Fruit fly (Drosophila melanogaster): ENCODE measurements around the gene CG4666.

DNA sequence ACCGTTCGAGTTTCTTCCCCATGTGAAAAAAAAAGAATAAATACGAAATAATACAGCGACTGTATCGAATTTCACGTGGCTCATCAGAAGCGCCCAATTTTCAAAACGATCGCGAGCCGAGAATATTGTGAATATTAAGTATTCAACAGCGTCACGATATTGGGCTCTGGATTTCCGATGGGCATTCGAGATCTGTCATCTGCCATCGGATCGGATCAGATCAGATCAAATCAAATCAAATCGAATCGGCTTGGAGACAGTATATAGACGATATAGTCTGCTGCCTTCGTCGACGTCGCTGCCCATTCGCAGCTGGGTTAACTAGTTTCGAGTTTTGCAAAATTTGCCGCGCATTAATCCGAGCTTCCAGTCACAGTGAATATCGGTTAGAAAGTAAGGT is 17.0 kb upstream of the CG4666 start:
- TF ChIP-seq Jarid2 (GFP tag; optimal IDR thresholded peaks at IDR 0.05) (no peak), Hr78 (GFP tag; optimal IDR thresholded peaks at IDR 0.05) (no peak), Dbx (GFP tag; IDR thresholded peaks at IDR 0.05) (no peak), CG18764 (GFP tag; optimal IDR thresholded peaks at IDR 0.05) (no peak), yki (optimal IDR thresholded peaks at IDR 0.05) (no peak), Lhr (GFP tag; optimal IDR thresholded peaks at IDR 0.05) (no peak)
